Worm (Caenorhabditis elegans) whole organism, L3 larva: ENCODE data around the gene mec-18.

ENCODE experiments used
- ZK546.5 ChIP-seq: sonication (generic microtip); optimal IDR thresholded peaks from 2 replicates; lab custom pipeline; 2017; ENCODE audit warnings: missing biosample characterization, missing genetic modification characterization
- ama-1 ChIP-seq: fragments of 150-350 bp; optimal IDR thresholded peaks from 2 replicates; lab custom pipeline; 2018
- ceh-16 ChIP-seq: sonication (generic microtip); optimal IDR thresholded peaks from 2 replicates; lab custom pipeline; 2017; ENCODE audit warnings: missing biosample characterization, missing genetic modification characterization
- daf-12 ChIP-seq: fragments of 150-350 bp; optimal IDR thresholded peaks from 2 replicates; lab custom pipeline; 2014; ENCODE audit warnings: missing biosample characterization, missing genetic modification reagents, missing genetic modification characterization
- egl-5 ChIP-seq: fragments of 150-350 bp; optimal IDR thresholded peaks from 2 replicates; lab custom pipeline; 2017; ENCODE audit warnings: missing biosample characterization, missing genetic modification reagents, missing genetic modification characterization, inconsistent platforms
- elt-1 ChIP-seq: fragments of 150-350 bp; optimal IDR thresholded peaks from 2 replicates; lab custom pipeline; 2014; ENCODE audit warnings: missing biosample characterization, missing genetic modification characterization
- elt-2 ChIP-seq: sonication (generic microtip); optimal IDR thresholded peaks from 2 replicates; lab custom pipeline; 2016; ENCODE audit warnings: missing genetic modification reagents, mild to moderate bottlenecking, missing genetic modification characterization, missing compliant biosample characterization
- elt-3 ChIP-seq, 3 experiments: fragments of 150-350 bp in 1 of 3; sonication (generic microtip) in 2 of 3; optimal IDR thresholded peaks; 2 replicates in 2 of 3; 4 replicates in 1 of 3; lab custom pipeline; 2014 to 2017; ENCODE audit warnings: missing biosample characterization in 3 of 3, missing genetic modification characterization in 3 of 3
- eor-1 ChIP-seq, 2 experiments: fragments of 150-350 bp; optimal IDR thresholded peaks; 2 replicates each; lab custom pipeline; 2014 to 2018; ENCODE audit warnings: missing biosample characterization in 2 of 2, missing genetic modification characterization in 2 of 2
- fkh-10 ChIP-seq: sonication (generic microtip); optimal IDR thresholded peaks from 2 replicates; lab custom pipeline; 2017; ENCODE audit warnings: missing biosample characterization, missing genetic modification reagents, missing genetic modification characterization
- fos-1 ChIP-seq: fragments of 150-350 bp; optimal IDR thresholded peaks from 2 replicates; lab custom pipeline; 2014; ENCODE audit warnings: missing biosample characterization, missing genetic modification characterization
- hmg-11 ChIP-seq: sonication (generic microtip); optimal IDR thresholded peaks from 2 replicates; lab custom pipeline; 2016; ENCODE audit warnings: missing genetic modification characterization, missing compliant biosample characterization
- jun-1 ChIP-seq: fragments of 150-350 bp; optimal IDR thresholded peaks from 2 replicates; lab custom pipeline; 2014; ENCODE audit warnings: missing biosample characterization, missing genetic modification reagents, missing genetic modification characterization
- lin-15B ChIP-seq: fragments of 150-350 bp; optimal IDR thresholded peaks from 2 replicates; lab custom pipeline; 2014; ENCODE audit warnings: missing biosample characterization, missing genetic modification characterization
- lsy-12 ChIP-seq: sonication (generic microtip); optimal IDR thresholded peaks from 2 replicates; lab custom pipeline; 2016; ENCODE audit warnings: mild to moderate bottlenecking, missing genetic modification characterization, missing compliant biosample characterization
- mdl-1 ChIP-seq: fragments of 150-350 bp; optimal IDR thresholded peaks from 2 replicates; lab custom pipeline; 2014; ENCODE audit warnings: missing biosample characterization, missing genetic modification characterization
- mml-1 ChIP-seq: fragments of 150-350 bp; sonication (generic microtip); optimal IDR thresholded peaks from 3 replicates; lab custom pipeline; 2014; ENCODE audit warnings: missing biosample characterization, missing genetic modification characterization
- nfya-1 ChIP-seq: sonication (generic microtip); optimal IDR thresholded peaks from 2 replicates; lab custom pipeline; 2017; ENCODE audit warnings: missing genetic modification characterization, mild to moderate bottlenecking, missing compliant biosample characterization, antibody characterized with exemption, moderate library complexity; ENCODE audit not compliant: insufficient read depth
- nhr-11 ChIP-seq: fragments of 150-350 bp; optimal IDR thresholded peaks from 2 replicates; lab custom pipeline; 2014; ENCODE audit warnings: missing biosample characterization, missing genetic modification characterization
- nhr-12 ChIP-seq: fragments of 150-350 bp; optimal IDR thresholded peaks from 2 replicates; lab custom pipeline; 2014; ENCODE audit warnings: missing biosample characterization, missing genetic modification characterization
- nhr-25 ChIP-seq: sonication (generic microtip); optimal IDR thresholded peaks from 2 replicates; lab custom pipeline; 2017; ENCODE audit warnings: missing biosample characterization, missing genetic modification characterization
- nhr-28 ChIP-seq: fragments of 150-350 bp; optimal IDR thresholded peaks from 2 replicates; lab custom pipeline; 2014; ENCODE audit warnings: missing biosample characterization, missing genetic modification characterization
- nhr-67 ChIP-seq: fragments of 150-350 bp; optimal IDR thresholded peaks from 2 replicates; lab custom pipeline; 2014; ENCODE audit warnings: missing biosample characterization, missing genetic modification characterization
- nhr-76 ChIP-seq: fragments of 150-350 bp; sonication (generic microtip); optimal IDR thresholded peaks from 5 replicates; lab custom pipeline; 2014; ENCODE audit warnings: missing biosample characterization, missing genetic modification characterization
- pqm-1 ChIP-seq: fragments of 150-350 bp; optimal IDR thresholded peaks from 2 replicates; lab custom pipeline; 2017; ENCODE audit warnings: missing biosample characterization, missing genetic modification characterization, inconsistent platforms
- sea-2 ChIP-seq: fragments of 150-350 bp; sonication (generic microtip); optimal IDR thresholded peaks from 4 replicates; lab custom pipeline; 2014; ENCODE audit warnings: missing biosample characterization, missing genetic modification reagents, missing genetic modification characterization
- skn-1 ChIP-seq: fragments of 150-350 bp; optimal IDR thresholded peaks from 2 replicates; lab custom pipeline; 2014; ENCODE audit warnings: missing biosample characterization, missing genetic modification characterization
- snpc-4 ChIP-seq: fragments of 150-350 bp; optimal IDR thresholded peaks from 2 replicates; lab custom pipeline; 2014; ENCODE audit warnings: missing biosample characterization, missing genetic modification characterization
- unc-39 ChIP-seq: sonication (generic microtip); optimal IDR thresholded peaks from 4 replicates; lab custom pipeline; 2017; ENCODE audit warnings: missing biosample characterization, missing genetic modification characterization
- unc-62 ChIP-seq: fragments of 150-350 bp; sonication (generic microtip); optimal IDR thresholded peaks from 4 replicates; lab custom pipeline; 2014; ENCODE audit warnings: missing biosample characterization, missing genetic modification reagents, missing genetic modification characterization
- zag-1 ChIP-seq: fragments of 150-350 bp; optimal IDR thresholded peaks from 2 replicates; lab custom pipeline; 2014; ENCODE audit warnings: missing biosample characterization, missing genetic modification characterization
- ztf-4 ChIP-seq: fragments of 150-350 bp; optimal IDR thresholded peaks from 2 replicates; lab custom pipeline; 2014; ENCODE audit warnings: missing biosample characterization, missing genetic modification characterization

Gene mec-18

DNA sequence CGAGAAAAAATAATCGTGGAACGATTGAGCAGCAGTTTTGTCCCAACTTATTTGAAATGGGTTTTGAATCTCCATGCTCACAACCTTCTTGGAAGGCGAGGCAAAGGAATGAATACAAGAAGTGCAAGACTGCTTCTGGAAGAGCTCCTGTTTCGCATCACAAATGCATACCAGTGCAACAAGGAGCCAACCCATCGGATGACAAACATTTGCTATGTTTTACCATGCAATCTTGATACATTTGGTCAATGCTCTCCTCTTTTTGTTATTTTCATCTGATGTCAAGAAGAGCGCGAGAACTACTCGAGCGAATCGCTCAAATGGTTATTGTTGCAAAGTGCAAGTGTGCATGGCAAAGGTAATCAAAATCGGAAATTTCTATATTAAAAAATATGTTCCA lies at the start of gene mec-18:
TSS of gene mec-18 (minus strand) at position 101 of the 400 bp plus-strand sequence.
- no peak for TF ChIP-seq egl-5 (tag; lab: Kevin White, UChicago)
- TF ChIP-seq skn-1 (tag; lab: Kevin White, UChicago) = no peak
- no peak for TF ChIP-seq pqm-1
- no peak for TF ChIP-seq nhr-67 (tag; lab: Kevin White, UChicago)
- TF ChIP-seq fos-1 = no peak
- TF ChIP-seq snpc-4 (tag; lab: Kevin White, UChicago) = no peak
- no peak for TF ChIP-seq nhr-12 (tag; lab: Kevin White, UChicago)
- no peak for TF ChIP-seq unc-62 (GFP tag; lab: Kevin White, UChicago)
- TF ChIP-seq mml-1 (tag; lab: Kevin White, UChicago) = no peak

DNA sequence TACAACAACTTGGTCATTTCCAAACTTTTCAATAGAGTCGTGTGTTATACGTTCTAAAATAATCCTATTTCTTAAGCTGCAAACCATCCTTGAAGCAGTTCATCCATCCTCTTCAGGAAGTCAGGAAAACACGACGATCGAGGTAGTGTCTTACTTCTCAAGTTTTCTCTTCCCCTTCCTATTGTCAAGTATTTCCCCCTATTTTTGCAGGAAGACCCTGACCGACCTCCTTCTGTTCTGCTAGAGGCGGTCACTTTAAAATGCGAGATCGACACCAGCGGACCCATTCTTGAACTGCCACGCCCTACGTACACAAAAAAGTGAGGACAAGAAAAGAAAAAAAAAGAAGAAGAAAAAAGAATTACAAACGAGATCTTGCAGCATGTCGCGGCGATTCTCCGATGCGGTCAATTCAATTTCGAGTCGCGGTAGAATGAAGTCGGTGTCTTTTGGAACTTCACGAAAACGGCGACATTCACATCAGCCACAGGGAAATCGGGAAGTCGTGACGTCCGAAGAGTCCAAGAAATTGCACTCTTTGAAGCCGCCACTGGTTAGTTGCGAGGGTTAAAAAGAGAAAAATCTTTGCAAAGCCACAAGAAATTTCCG lies 48.9 kb upstream of the mec-18 start:
- TF ChIP-seq ama-1 (no peak), elt-3 (tag; optimal IDR thresholded peaks at IDR 0.05; lab: Kevin White, UChicago) (no peak), fkh-10 (GFP tag; lab: Kevin White, UChicago) (peak; percentile 76), hmg-11 (tag; lab: Kevin White, UChicago) (no peak)

DNA sequence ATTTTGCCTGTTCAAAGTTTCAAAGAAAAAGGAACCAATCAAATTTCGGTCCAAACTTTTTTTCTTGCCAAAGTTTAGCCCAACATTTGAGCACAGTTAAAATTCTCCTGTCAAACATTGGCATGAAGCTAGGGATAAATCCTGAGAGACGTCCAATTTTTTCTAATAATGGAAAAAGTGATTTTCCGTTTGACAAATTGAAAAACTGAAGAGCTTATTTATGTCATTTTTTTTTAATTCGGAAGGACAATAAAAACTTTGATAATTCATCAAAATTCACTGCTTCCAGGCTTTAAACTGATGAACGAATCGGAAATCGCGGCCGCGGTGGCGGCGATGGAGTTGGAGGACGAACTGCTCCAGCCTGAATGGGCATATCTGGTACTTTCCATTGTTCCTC lies 46.5 kb upstream of the mec-18 start, which contains the start of gene dop-6:
TSS of gene dop-6 (plus strand) at position 301 of the 400 bp plus-strand sequence.
- TF ChIP-seq egl-5 (tag; lab: Kevin White, UChicago) (no peak), ceh-16 (tag; lab: Kevin White, UChicago) (no peak), fos-1 (no peak), elt-2 (tag; lab: Kevin White, UChicago) (no peak), unc-39 (no peak)
- TF ChIP-seq, all 47 proteins: peak for 0

DNA sequence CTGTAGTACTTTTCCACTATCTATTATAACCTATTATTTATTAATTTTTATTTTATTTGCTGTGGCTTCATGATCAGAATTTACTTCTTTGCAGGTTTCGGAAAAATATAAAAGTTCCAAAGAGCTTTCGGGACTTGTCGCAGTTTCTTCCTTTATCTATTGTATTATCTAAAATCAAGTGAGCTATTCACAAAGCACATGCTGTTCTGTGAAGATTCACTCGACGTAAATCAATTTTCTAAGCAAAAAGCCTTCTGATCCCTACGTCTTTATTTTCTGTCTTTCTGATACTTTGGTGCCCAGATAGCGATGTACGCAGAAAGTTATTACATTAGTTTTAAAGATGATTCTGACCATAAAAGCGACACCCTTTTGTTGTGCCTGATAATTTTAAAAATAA lies 43.1 kb upstream of the mec-18 start:
- TF ChIP-seq daf-12 (no peak), hmg-11 (tag; lab: Kevin White, UChicago) (no peak), fkh-10 (GFP tag; lab: Kevin White, UChicago) (peak; percentile 97)

DNA sequence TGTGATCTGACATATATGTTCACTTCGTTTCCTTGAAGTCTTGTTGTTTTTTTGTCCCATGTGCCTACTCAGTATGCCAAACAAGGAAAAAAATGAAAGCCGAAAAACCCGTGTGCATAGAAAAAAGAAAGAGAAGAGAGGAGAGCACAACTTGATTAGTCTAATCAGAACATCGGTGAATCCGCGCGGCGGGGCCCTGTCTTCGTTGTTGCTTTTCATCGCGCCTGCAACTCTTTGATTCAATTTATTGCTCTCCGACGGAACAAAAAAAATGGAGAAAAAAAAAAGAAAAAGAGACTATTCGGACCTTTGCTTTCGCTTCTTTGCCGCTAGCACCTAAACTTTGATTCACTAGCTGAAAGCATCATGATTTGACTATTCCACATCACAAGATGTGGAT lies 40.9 kb upstream of the mec-18 start:
- no peak for TF ChIP-seq ZK546.5 (tag; lab: Kevin White, UChicago)
- TF ChIP-seq eor-1 (tag; optimal IDR thresholded peaks at IDR 0.05; lab: Kevin White, UChicago) = no peak
- TF ChIP-seq nhr-76 (tag; lab: Kevin White, UChicago) = no peak
- TF ChIP-seq unc-62 (GFP tag; lab: Kevin White, UChicago) = no peak
- TF ChIP-seq fkh-10 (GFP tag; lab: Kevin White, UChicago) = peak; percentile 87

DNA sequence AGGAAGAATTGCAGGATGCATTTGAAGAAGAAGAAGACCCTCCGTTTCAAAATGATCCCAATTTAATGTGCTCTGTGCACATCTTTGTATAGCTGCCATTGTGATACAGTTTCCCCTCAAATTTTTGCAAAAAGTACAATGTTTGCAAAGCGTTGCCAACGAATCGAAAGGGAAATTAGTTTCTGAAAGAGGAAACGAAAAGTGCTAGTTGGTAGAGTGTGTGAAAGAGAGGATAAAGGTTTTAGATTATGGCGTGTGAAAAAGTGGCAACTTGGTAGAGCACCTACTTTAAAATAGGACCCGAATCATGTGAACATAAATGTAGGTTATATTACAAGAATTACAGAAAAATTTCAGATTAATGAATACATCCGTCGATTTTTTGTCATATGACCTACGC lies 37.7 kb upstream of the mec-18 start, which contains the start of gene C52B9.8:
TSS of gene C52B9.8 (minus strand) at position 101 of the 400 bp plus-strand sequence.
- no peak for TF ChIP-seq nfya-1
- no peak for TF ChIP-seq elt-2 (tag; lab: Kevin White, UChicago)
- TF ChIP-seq sea-2 (GFP tag; lab: Kevin White, UChicago) = no peak
- TF ChIP-seq nhr-67 (tag; lab: Kevin White, UChicago) = no peak
- no peak for TF ChIP-seq ama-1
- no peak for TF ChIP-seq mdl-1
- TF ChIP-seq snpc-4 (tag; lab: Kevin White, UChicago) = no peak
- TF ChIP-seq fos-1 = no peak
- TF ChIP-seq nhr-11 = no peak
- TF ChIP-seq eor-1 (tag; optimal IDR thresholded peaks at IDR 0.05; lab: Kevin White, UChicago) = no peak
- no peak for TF ChIP-seq elt-1 (tag; lab: Kevin White, UChicago)

DNA sequence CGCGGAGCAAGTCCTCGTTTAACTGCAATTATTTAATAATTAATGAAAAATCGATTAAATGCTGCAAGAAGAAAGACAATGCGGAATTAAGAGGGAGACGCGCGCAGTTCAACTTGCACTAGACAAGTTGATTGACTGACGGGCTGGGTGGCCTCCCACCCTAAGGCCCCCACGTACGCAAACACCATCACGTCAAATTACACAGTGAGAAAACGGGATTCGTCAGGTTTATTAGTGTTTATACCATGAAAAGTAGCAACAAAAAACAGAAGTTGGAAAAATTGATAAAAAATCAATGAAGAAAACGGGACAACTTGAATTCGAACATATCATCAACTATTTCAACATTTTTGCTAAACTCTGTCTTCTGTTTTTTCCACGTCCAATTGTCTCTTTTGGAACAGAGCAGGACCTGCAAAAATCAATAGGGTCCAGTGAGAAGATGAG lies 33.6 kb upstream of the mec-18 start:
- TF ChIP-seq zag-1 (no peak), hmg-11 (tag; lab: Kevin White, UChicago) (peak; percentile 75), nhr-25 (peak; percentile 50), lin-15B (no peak), skn-1 (tag; lab: Kevin White, UChicago) (no peak), jun-1 (tag; lab: Kevin White, UChicago) (no peak), elt-2 (tag; lab: Kevin White, UChicago) (peak; percentile 25), eor-1 (tag; optimal IDR thresholded peaks at IDR 0.05; lab: Kevin White, UChicago) (no peak), nfya-1 (peak; percentile 44), ztf-4 (tag; lab: Kevin White, UChicago) (no peak), lsy-12 (tag; lab: Kevin White, UChicago) (peak; percentile 19), nhr-28 (tag; lab: Kevin White, UChicago) (no peak)
